Fruit fly (Drosophila melanogaster): ENCODE measurements around the gene Ddc.

- no peak for TF ChIP-seq ovo (GFP tag; optimal IDR thresholded peaks at IDR 0.05)
- no peak for TF ChIP-seq CG33017 (tag; optimal IDR thresholded peaks at IDR 0.05)
- peak; percentile 37 for TF ChIP-seq bab1 (GFP tag; optimal IDR thresholded peaks at IDR 0.05)
- no peak for TF ChIP-seq CG5204 (GFP tag; optimal IDR thresholded peaks at IDR 0.05)
- TF ChIP-seq CG11617 (GFP tag; optimal IDR thresholded peaks at IDR 0.05): no peak
- no peak for TF ChIP-seq Hr96 (GFP tag; optimal IDR thresholded peaks at IDR 0.05)
- no peak for TF ChIP-seq CG12768 (GFP tag; optimal IDR thresholded peaks at IDR 0.05)
- TF ChIP-seq CG14711 (tag; optimal IDR thresholded peaks at IDR 0.05): no peak
- TF ChIP-seq Clk (GFP tag; optimal IDR thresholded peaks at IDR 0.05): no peak
- TF ChIP-seq kay (GFP tag; ENCODE audit: borderline replicate concordance): no peak
- TF ChIP-seq CG1620 (GFP tag; optimal IDR thresholded peaks at IDR 0.05): no peak
- no peak for TF ChIP-seq pad (GFP tag; optimal IDR thresholded peaks at IDR 0.05)
Measured at dm6 chr2L:19156737-19157287, 36.7 kb upstream of the Ddc start.
